Fruit fly (Drosophila melanogaster): ENCODE measurements around the gene CG3842.

CG3842 gene

dm6 chrX:6338738-6339614 lies 1.4 kb downstream of the CG3842 start (continued):
- no peak for TF ChIP-seq rib (GFP tag; IDR thresholded peaks at IDR 0.05)
- TF ChIP-seq CG18619 (GFP tag; optimal IDR thresholded peaks at IDR 0.05), result peak; percentile 42
- peak; percentile 4 for TF ChIP-seq HLH54F (GFP tag; optimal IDR thresholded peaks at IDR 0.05)
- no peak for TF ChIP-seq grn (GFP tag; optimal IDR thresholded peaks at IDR 0.05)
- TF ChIP-seq slbo (GFP tag; IDR thresholded peaks at IDR 0.05), result peak; percentile 55
- peak; percentile 21 for TF ChIP-seq CG13424 (tag; optimal IDR thresholded peaks at IDR 0.05)
- TF ChIP-seq CG12155 (GFP tag; optimal IDR thresholded peaks at IDR 0.05), result peak; percentile 8
- peak; percentile 31 for TF ChIP-seq CG7786 (GFP tag; optimal IDR thresholded peaks at IDR 0.05)
- TF ChIP-seq CG2678 (tag; optimal IDR thresholded peaks at IDR 0.05), result peak; percentile 41
- peak; percentile 18; the same call in 1 of the 2 replicates for TF ChIP-seq lmd (GFP tag; IDR thresholded peaks at IDR 0.05)
- TF ChIP-seq CG1603 (tag; optimal IDR thresholded peaks at IDR 0.05), result peak; percentile 31
- peak; percentile 11 for TF ChIP-seq tio (GFP tag; optimal IDR thresholded peaks at IDR 0.05)
- no peak for TF ChIP-seq ssp (GFP tag; IDR thresholded peaks at IDR 0.05)
- peak; percentile 18 for TF ChIP-seq Oli (tag; optimal IDR thresholded peaks at IDR 0.05)
- peak; percentile 6; the same call in 1 of the 2 replicates for TF ChIP-seq ttk (GFP tag; IDR thresholded peaks at IDR 0.05)
- 0 out of 3 replicates have a peak, but pooled peaks have one; percentile 46 for TF ChIP-seq dysf (GFP tag; IDR thresholded peaks at IDR 0.05)
- TF ChIP-seq CG10366 (GFP tag; IDR thresholded peaks at IDR 0.05), result peak; percentile 19; the same call in 1 of the 2 replicates
- peak; percentile 76 for TF ChIP-seq crol (GFP tag; IDR thresholded peaks at IDR 0.05)
- peak; percentile 8; the same call in 1 of the 3 replicates for TF ChIP-seq H15 (GFP tag; IDR thresholded peaks at IDR 0.05)
- peak; percentile 45 for TF ChIP-seq CG30403 (GFP tag; optimal IDR thresholded peaks at IDR 0.05)
- 0 out of 2 replicates have a peak, but pooled peaks have one; percentile 13 for TF ChIP-seq CG3847 (GFP tag; IDR thresholded peaks at IDR 0.05)
- TF ChIP-seq CG8478 (optimal IDR thresholded peaks at IDR 0.05), result no peak

DNA sequence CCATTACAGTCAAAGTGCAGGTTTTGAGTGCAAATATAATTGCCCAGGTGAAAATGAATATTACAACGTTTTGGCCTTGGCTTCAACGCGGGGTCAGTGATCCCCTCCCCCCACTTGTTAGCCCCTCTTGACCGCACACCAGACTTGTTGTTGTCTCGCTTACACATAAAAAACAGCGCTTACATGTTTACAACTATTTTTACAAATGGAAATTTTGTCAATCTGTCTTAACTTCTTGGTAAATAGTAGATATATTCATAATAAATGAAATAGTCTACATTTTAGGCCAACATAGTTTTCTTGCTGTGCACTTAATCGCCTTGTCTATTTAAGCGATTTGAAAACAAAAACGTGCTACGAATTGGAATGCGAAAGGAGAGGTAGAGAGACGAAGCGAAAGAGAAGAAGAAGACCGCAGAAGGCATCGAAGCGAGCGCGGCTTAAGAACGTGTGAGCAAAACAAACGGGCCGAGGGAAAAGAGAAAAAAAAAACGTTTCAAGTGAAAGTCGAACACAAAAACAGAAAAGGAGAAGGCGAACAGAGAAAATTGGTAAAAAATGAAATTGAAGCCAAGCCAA lies 2.5 kb downstream of the CG3842 start:
- TF ChIP-seq CG6254 (GFP tag; optimal IDR thresholded peaks at IDR 0.05) (no peak), CG13424 (tag; optimal IDR thresholded peaks at IDR 0.05) (peak; percentile 65), Trl (optimal IDR thresholded peaks at IDR 0.05) (peak; percentile 20 to 21), Trl (GFP tag; optimal IDR thresholded peaks at IDR 0.05) (peak; percentile 11), CG7271 (tag; optimal IDR thresholded peaks at IDR 0.05) (no peak), HmgZ (tag; optimal IDR thresholded peaks at IDR 0.05) (peak; percentile 25), rib (GFP tag; IDR thresholded peaks at IDR 0.05) (peak; percentile 25; the same call in 1 of the 2 replicates), Hey (tag; optimal IDR thresholded peaks at IDR 0.05) (no peak), CG2120 (GFP tag; optimal IDR thresholded peaks at IDR 0.05) (peak; percentile 50), CG13296 (GFP tag; optimal IDR thresholded peaks at IDR 0.05) (peak; percentile 4), CG7357 (GFP tag; IDR thresholded peaks at IDR 0.05) (peak; percentile 28; the same call in 1 of the 3 replicates), Stat92E (GFP tag; optimal IDR thresholded peaks at IDR 0.05) (no peak), scrt (GFP tag; optimal IDR thresholded peaks at IDR 0.05) (peak; percentile 54), CG2129 (GFP tag; IDR thresholded peaks at IDR 0.05; ENCODE audit: partially characterized antibody) (no peak), CG15601 (tag; optimal IDR thresholded peaks at IDR 0.05) (peak; percentile 46), CG10431 (GFP tag; optimal IDR thresholded peaks at IDR 0.05) (no peak), Rfx (GFP tag; IDR thresholded peaks at IDR 0.05) (peak; percentile 70), CG12104 (GFP tag; optimal IDR thresholded peaks at IDR 0.05) (peak; percentile 41), CG10366 (GFP tag; IDR thresholded peaks at IDR 0.05) (peak; percentile 55), sd (tag; optimal IDR thresholded peaks at IDR 0.05) (peak; percentile 89), CG15514 (GFP tag; optimal IDR thresholded peaks at IDR 0.05) (peak; percentile 9), pho (GFP tag; optimal IDR thresholded peaks at IDR 0.05) (no peak), lab (GFP tag; optimal IDR thresholded peaks at IDR 0.05) (peak; percentile 71), peb (GFP tag; IDR thresholded peaks at IDR 0.05) (0 out of 2 replicates have a peak, but pooled peaks have one; percentile 18), ken (GFP tag; IDR thresholded peaks at IDR 0.05) (0 out of 3 replicates have a peak, but pooled peaks have one; percentile 46), psq (GFP tag; optimal IDR thresholded peaks at IDR 0.05) (peak; percentile 93), caup (GFP tag; optimal IDR thresholded peaks at IDR 0.05; ENCODE audit: severe bottlenecking) (peak; percentile 61), CG12219 (GFP tag; optimal IDR thresholded peaks at IDR 0.05) (peak; percentile 26)

Measured in whole organism, embryonic.